Worm (Caenorhabditis elegans) whole organism, midembryonic: ENCODE measurements around the gene D1086.12.

Experiments
- T22C8.4 ChIP-seq: fragments of 200-800 bp; sonication (Bioruptor generic); IDR thresholded peaks from 2 replicates; pipeline ENCODE4 v1.3.6; 2022; ENCODE audit warnings: missing genetic modification characterization, missing compliant biosample characterization
- cog-1 ChIP-seq: sonication (generic microtip); optimal IDR thresholded peaks from 2 replicates; lab custom pipeline; 2016; ENCODE audit warnings: missing genetic modification characterization, missing compliant biosample characterization
- flt-1 ChIP-seq: fragments of 200-800 bp; sonication (Bioruptor generic); IDR thresholded peaks from 2 replicates; pipeline ENCODE4 v1.3.6; 2022; ENCODE audit warnings: missing genetic modification characterization, missing compliant biosample characterization
- klf-2 ChIP-seq: fragments of 200-800 bp; sonication (Bioruptor generic); conservative IDR thresholded peaks from 2 replicates; pipeline ENCODE4 v1.3.6; 2022; ENCODE audit warnings: missing genetic modification reagents, missing genetic modification characterization, missing compliant biosample characterization
- med-1 ChIP-seq: sonication (generic microtip); optimal IDR thresholded peaks from 2 replicates; lab custom pipeline; 2017; ENCODE audit warnings: missing genetic modification characterization, mild to moderate bottlenecking, missing compliant biosample characterization, antibody characterized with exemption, missing genetic modification reagents; ENCODE audit not compliant: insufficient read depth
- ref-1 ChIP-seq: fragments of 200-800 bp; sonication (Bioruptor generic); conservative IDR thresholded peaks from 2 replicates; pipeline ENCODE4 v1.3.6; 2022; ENCODE audit warnings: missing genetic modification reagents, missing genetic modification characterization, missing compliant biosample characterization
- tab-1 ChIP-seq: fragments of 200-800 bp; sonication (Bioruptor generic); IDR thresholded peaks from 2 replicates; pipeline ENCODE4 v1.3.6; 2022; ENCODE audit warnings: missing genetic modification characterization, missing compliant biosample characterization
- ztf-23 ChIP-seq: fragments of 200-800 bp; sonication (Bioruptor generic); IDR thresholded peaks from 2 replicates; pipeline ENCODE4 v1.3.6; 2022; ENCODE audit warnings: missing genetic modification reagents, missing genetic modification characterization, missing compliant biosample characterization
- ztf-29 ChIP-seq: fragments of 200-800 bp; sonication (Bioruptor generic); IDR thresholded peaks from 2 replicates; pipeline ENCODE4 v1.3.6; 2022; ENCODE audit warnings: missing genetic modification reagents, missing genetic modification characterization, missing compliant biosample characterization

ce11 chrV:14094953-14095352 lies 6.0 kb upstream of the D1086.12 start:
- TF ChIP-seq ztf-23 (GFP tag; lab: Robert Waterston, UW) (no peak), ztf-29 (GFP tag; lab: Robert Waterston, UW) (no peak), med-1 (no peak), cog-1 (no peak), flt-1 (GFP tag; lab: Robert Waterston, UW) (no peak), T22C8.4 (GFP tag; lab: Robert Waterston, UW) (no peak), ref-1 (GFP tag; lab: Robert Waterston, UW) (no peak), klf-2 (no peak), tab-1 (GFP tag; lab: Robert Waterston, UW) (no peak)
